Worm (Caenorhabditis elegans) whole organism, mixed stage, embryonic: Measurements from ENCODE around the gene srxa-2.

Source experiments
- lin-13 ChIP-seq: fragments of 150-350 bp; optimal IDR thresholded peaks from 2 replicates; lab custom pipeline; 2014; ENCODE audit warnings: missing biosample characterization, missing genetic modification characterization
- nhr-237 ChIP-seq: fragments of 150-350 bp; optimal IDR thresholded peaks from 2 replicates; lab custom pipeline; 2014; ENCODE audit warnings: missing biosample characterization, missing genetic modification characterization
- nhr-28 ChIP-seq: fragments of 150-350 bp; optimal IDR thresholded peaks from 2 replicates; lab custom pipeline; 2014; ENCODE audit warnings: missing biosample characterization, missing genetic modification characterization
- snpc-4 ChIP-seq: fragments of 150-350 bp; optimal IDR thresholded peaks from 2 replicates; lab custom pipeline; 2014; ENCODE audit warnings: missing biosample characterization, missing genetic modification characterization
- sptf-1 ChIP-seq: sonication (generic microtip); optimal IDR thresholded peaks from 2 replicates; lab custom pipeline; 2017; ENCODE audit warnings: mild to moderate bottlenecking, missing genetic modification characterization, moderate library complexity, missing compliant biosample characterization

- TF ChIP-seq nhr-28 (tag; lab: Kevin White, UChicago), result no peak
- no peak for TF ChIP-seq sptf-1 (tag; lab: Kevin White, UChicago)
- TF ChIP-seq snpc-4, result no peak
- TF ChIP-seq lin-13 (tag; lab: Kevin White, UChicago), result no peak
- TF ChIP-seq nhr-237, result no peak
Measured at ce11 chrIV:9422408-9422807, 787 bp upstream of the srxa-2 start, which contains the start of gene F56D5.9.
